Fruit fly (Drosophila melanogaster) whole organism, embryonic: ENCODE data around the gene BORCS6.

Experiments used
- CG17385 ChIP-seq: fragments of 200-800 bp; sonication (Bioruptor generic); optimal IDR thresholded peaks from 3 replicates; lab custom pipeline; 2018; ENCODE audit warnings: missing biosample characterization, mild to moderate bottlenecking, missing genetic modification characterization
- Fer1 ChIP-seq: fragments of 200-800 bp; sonication (Bioruptor generic); optimal IDR thresholded peaks from 2 replicates; lab custom pipeline; 2017; ENCODE audit warnings: missing biosample characterization, mild to moderate bottlenecking, missing genetic modification characterization
- Sox102F ChIP-seq: fragments of 200-800 bp; sonication (Bioruptor generic); optimal IDR thresholded peaks from 2 replicates; lab custom pipeline; 2018; ENCODE audit warnings: missing biosample characterization, mild to moderate bottlenecking, missing genetic modification characterization, moderate library complexity
- abd-A ChIP-seq: fragments of 200-800 bp; sonication (Bioruptor generic); optimal IDR thresholded peaks from 3 replicates; lab custom pipeline; 2019; ENCODE audit warnings: missing biosample characterization, mild to moderate bottlenecking, missing genetic modification characterization, moderate library complexity
- br ChIP-seq: fragments of >200 bp; optimal IDR thresholded peaks from 2 replicates; lab custom pipeline; 2017
- phol ChIP-seq: fragments of 200-800 bp; sonication (Bioruptor generic); optimal IDR thresholded peaks from 3 replicates; lab custom pipeline; 2018; ENCODE audit warnings: missing biosample characterization, mild to moderate bottlenecking, missing genetic modification characterization, moderate library complexity

dm6 chr3L:589290-590281 is 48.9 kb downstream of the BORCS6 start:
- TF ChIP-seq phol (tag; lab: Kevin White, UChicago): peak; percentile 83
- TF ChIP-seq Fer1 (GFP tag; lab: Kevin White, UChicago): peak; percentile 83
- no peak for TF ChIP-seq br (lab: Kevin White, UChicago)
- TF ChIP-seq abd-A (tag; lab: Kevin White, UChicago): peak; percentile 13
- peak; percentile 86 for TF ChIP-seq Sox102F (GFP tag; lab: Kevin White, UChicago)
- TF ChIP-seq CG17385 (GFP tag; lab: Kevin White, UChicago): peak; percentile 78
